Worm (Caenorhabditis elegans) whole organism, early embryonic: ENCODE data around the gene toca-2.

Experiments used
- B0310.2 ChIP-seq: sonication (generic microtip); optimal IDR thresholded peaks from 2 replicates; lab custom pipeline; 2016; ENCODE audit warnings: mild to moderate bottlenecking, missing genetic modification characterization, missing compliant biosample characterization
- F13C5.2 ChIP-seq: sonication (generic microtip); optimal IDR thresholded peaks from 2 replicates; lab custom pipeline; 2017; ENCODE audit warnings: mild to moderate bottlenecking, missing genetic modification characterization, inconsistent platforms, missing compliant biosample characterization
- ama-1 ChIP-seq: fragments of 150-350 bp; optimal IDR thresholded peaks from 2 replicates; lab custom pipeline; 2014
- flt-1 ChIP-seq: fragments of 200-800 bp; sonication (Bioruptor generic); IDR thresholded peaks from 2 replicates; pipeline ENCODE4 v1.3.6; 2022; ENCODE audit warnings: missing genetic modification characterization, missing compliant biosample characterization
- pes-1 ChIP-seq: fragments of 200-800 bp; sonication (Bioruptor generic); IDR thresholded peaks from 2 replicates; pipeline ENCODE4 v1.3.6; 2022; ENCODE audit warnings: missing genetic modification reagents, missing genetic modification characterization, missing compliant biosample characterization

- TF ChIP-seq F13C5.2 = no peak
- no peak for TF ChIP-seq ama-1 (lab: Kevin White, UChicago)
- TF ChIP-seq flt-1 (GFP tag; lab: Robert Waterston, UW) = no peak
- TF ChIP-seq B0310.2 = no peak
- TF ChIP-seq pes-1 = no peak
These were observed 15.4 kb downstream of the toca-2 start, which contains the start of the genes cyk-4 and pdr-1 for ce11 chrIII:13771145-13771544.
